Worm (Caenorhabditis elegans): ENCODE measurements around the gene fbxa-156.
"Not testable (repeated sequence)": the region's sequence is repeated elsewhere in the genome, so short reads cannot be mapped to it uniquely, and the experiment has no call there.

fbxa-156 gene

ce11 chrV:17921423-17921822, 24.8 kb upstream of the fbxa-156 start, which contains the start of gene E01B7.2:
TSS of gene E01B7.2 (plus strand) at chrV:17921772.
- TF ChIP-seq tab-1 (GFP tag; IDR thresholded peaks at IDR 0.05) = no peak
- TF ChIP-seq T22C8.4 (GFP tag; IDR thresholded peaks at IDR 0.05) = no peak
- no peak for TF ChIP-seq cog-1 (tag; optimal IDR thresholded peaks at IDR 0.05)
- TF ChIP-seq ztf-23 (GFP tag; IDR thresholded peaks at IDR 0.05) = no peak
- no peak for TF ChIP-seq ztf-29 (GFP tag; IDR thresholded peaks at IDR 0.05)
- TF ChIP-seq ref-1 (GFP tag; conservative IDR thresholded peaks at IDR 0.05) = no peak

ce11 chrV:17918726-17919125, 22.1 kb upstream of the fbxa-156 start, which contains the start of gene C06H5.8:
TSS of gene C06H5.8 (plus strand) at chrV:17919026.
- TF ChIP-seq T22C8.4 (GFP tag; IDR thresholded peaks at IDR 0.05) (no peak), ref-1 (GFP tag; conservative IDR thresholded peaks at IDR 0.05) (no peak), ztf-23 (GFP tag; IDR thresholded peaks at IDR 0.05) (no peak), klf-2 (GFP tag; conservative IDR thresholded peaks at IDR 0.05) (no peak), flt-1 (GFP tag; IDR thresholded peaks at IDR 0.05) (no peak), cog-1 (tag; optimal IDR thresholded peaks at IDR 0.05) (no peak)

ce11 chrV:17910019-17910418, 13.4 kb upstream of the fbxa-156 start, which contains the start of gene dcar-1:
TSS of gene dcar-1 (plus strand) at chrV:17910319.
- TF ChIP-seq T22C8.4 (GFP tag; IDR thresholded peaks at IDR 0.05) (no peak), tab-1 (GFP tag; IDR thresholded peaks at IDR 0.05) (no peak), klf-2 (GFP tag; conservative IDR thresholded peaks at IDR 0.05) (no peak), med-1 (GFP tag; optimal IDR thresholded peaks at IDR 0.05; ENCODE audit: insufficient read depth) (no peak), ref-1 (GFP tag; conservative IDR thresholded peaks at IDR 0.05) (no peak), ztf-29 (GFP tag; IDR thresholded peaks at IDR 0.05) (no peak), flt-1 (GFP tag; IDR thresholded peaks at IDR 0.05) (no peak), cog-1 (tag; optimal IDR thresholded peaks at IDR 0.05) (no peak), ztf-23 (GFP tag; IDR thresholded peaks at IDR 0.05) (no peak)

- TF ChIP-seq ztf-29 (GFP tag; IDR thresholded peaks at IDR 0.05) (no peak), ref-1 (GFP tag; conservative IDR thresholded peaks at IDR 0.05) (no peak), med-1 (GFP tag; optimal IDR thresholded peaks at IDR 0.05; ENCODE audit: insufficient read depth) (no peak), klf-2 (GFP tag; conservative IDR thresholded peaks at IDR 0.05) (no peak), flt-1 (GFP tag; IDR thresholded peaks at IDR 0.05) (no peak), cog-1 (tag; optimal IDR thresholded peaks at IDR 0.05) (no peak)
Observed at ce11 chrV:17905765-17906164, 9.2 kb upstream of the fbxa-156 start.

- not testable (repeated sequence) for TF ChIP-seq ref-1 (GFP tag; conservative IDR thresholded peaks at IDR 0.05); ztf-23 (GFP tag; IDR thresholded peaks at IDR 0.05); tab-1 (GFP tag; IDR thresholded peaks at IDR 0.05)
Observed at ce11 chrV:17903829-17904228, 7.2 kb upstream of the fbxa-156 start, which contains the start of gene C06H5.14. TSS of gene C06H5.14 (plus strand) at chrV:17904129.

ce11 chrV:17899503-17899902, 2.9 kb upstream of the fbxa-156 start, which contains the start of gene fbxa-157:
TSS of gene fbxa-157 (plus strand) at chrV:17899803.
- TF ChIP-seq T22C8.4 (GFP tag; IDR thresholded peaks at IDR 0.05) (no peak), klf-2 (GFP tag; conservative IDR thresholded peaks at IDR 0.05) (no peak), ztf-23 (GFP tag; IDR thresholded peaks at IDR 0.05) (no peak), ztf-29 (GFP tag; IDR thresholded peaks at IDR 0.05) (no peak), tab-1 (GFP tag; IDR thresholded peaks at IDR 0.05) (no peak), cog-1 (tag; optimal IDR thresholded peaks at IDR 0.05) (no peak), flt-1 (GFP tag; IDR thresholded peaks at IDR 0.05) (no peak), ref-1 (GFP tag; conservative IDR thresholded peaks at IDR 0.05) (no peak), med-1 (GFP tag; optimal IDR thresholded peaks at IDR 0.05; ENCODE audit: insufficient read depth) (no peak)

- not testable (repeated sequence) for TF ChIP-seq T22C8.4, ztf-29, flt-1 (GFP tag; IDR thresholded peaks at IDR 0.05)
Observed at ce11 chrV:17897646-17898045, 1.1 kb upstream of the fbxa-156 start, which contains the start of gene C06H5.13. TSS of gene C06H5.13 (minus strand) at chrV:17897746.

- TF ChIP-seq ref-1 (GFP tag; conservative IDR thresholded peaks at IDR 0.05); ztf-23 (GFP tag; IDR thresholded peaks at IDR 0.05); T22C8.4 (GFP tag; IDR thresholded peaks at IDR 0.05): not testable (repeated sequence)
Observed at ce11 chrV:17894485-17894884, 2.1 kb downstream of the fbxa-156 start, which contains the start of gene C06H5.12. TSS of gene C06H5.12 (plus strand) at chrV:17894785.

- not testable (repeated sequence) for TF ChIP-seq klf-2 (GFP tag; conservative IDR thresholded peaks at IDR 0.05); cog-1 (tag; optimal IDR thresholded peaks at IDR 0.05); ref-1 (GFP tag; conservative IDR thresholded peaks at IDR 0.05)
Observed at ce11 chrV:17893959-17894358, 2.6 kb downstream of the fbxa-156 start, which contains the start of gene C06H5.11. TSS of gene C06H5.11 (minus strand) at chrV:17894059.

ce11 chrV:17891317-17891716, 5.3 kb downstream of the fbxa-156 start:
- no peak for TF ChIP-seq klf-2 (GFP tag; conservative IDR thresholded peaks at IDR 0.05)

- TF ChIP-seq med-1 (GFP tag; optimal IDR thresholded peaks at IDR 0.05; ENCODE audit: insufficient read depth) (no peak), ztf-29 (GFP tag; IDR thresholded peaks at IDR 0.05) (no peak), ztf-23 (GFP tag; IDR thresholded peaks at IDR 0.05) (no peak), T22C8.4 (GFP tag; IDR thresholded peaks at IDR 0.05) (no peak), klf-2 (GFP tag; conservative IDR thresholded peaks at IDR 0.05) (no peak), ref-1 (GFP tag; conservative IDR thresholded peaks at IDR 0.05) (no peak), flt-1 (GFP tag; IDR thresholded peaks at IDR 0.05) (no peak), cog-1 (tag; optimal IDR thresholded peaks at IDR 0.05) (no peak), tab-1 (GFP tag; IDR thresholded peaks at IDR 0.05) (no peak)
Observed at ce11 chrV:17888939-17889338, 7.6 kb downstream of the fbxa-156 start, which contains the start of gene C06H5.6. TSS of gene C06H5.6 (minus strand) at chrV:17888984.
